Fruit fly (Drosophila melanogaster): ENCODE data around the gene Fcp3C.

DNA sequence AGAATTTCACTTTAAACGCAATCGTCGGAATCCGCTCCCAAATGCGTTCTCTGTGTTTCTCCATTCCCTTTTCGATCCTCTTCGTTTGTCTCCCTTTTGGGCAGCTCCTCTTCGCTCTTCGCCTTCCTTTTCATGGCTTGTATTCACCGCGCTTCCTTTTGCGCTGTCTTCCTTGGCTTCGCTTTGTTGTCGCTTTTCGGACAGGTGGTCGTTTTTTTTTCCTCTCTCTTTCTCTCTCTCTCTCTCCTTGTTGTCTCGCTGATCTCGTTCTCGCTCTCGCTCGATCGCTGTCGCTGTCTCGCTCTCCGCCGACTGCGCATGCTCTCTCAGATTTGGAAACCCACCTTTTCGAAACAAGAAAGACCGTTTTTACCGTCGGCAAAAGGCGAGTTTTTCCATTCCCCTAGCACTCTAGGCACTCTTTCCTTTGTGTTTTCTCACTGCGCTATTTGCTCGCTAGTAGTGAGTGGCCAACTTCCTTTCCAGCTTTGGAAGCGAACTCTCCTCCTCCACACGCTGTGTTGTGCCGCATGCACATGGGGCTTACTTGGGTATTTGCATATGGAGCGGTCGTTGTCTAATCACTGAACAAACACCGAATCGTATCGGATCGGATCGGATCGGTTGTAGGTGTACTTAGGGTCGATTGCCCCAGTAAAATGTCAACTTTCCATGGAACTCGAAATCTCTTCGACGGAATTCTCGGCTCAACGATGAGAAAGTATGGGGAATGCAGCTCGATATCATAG lies 37.8 kb downstream of the Fcp3C start:
- no peak for TF ChIP-seq ttk (optimal IDR thresholded peaks at IDR 0.05)
- no peak for TF ChIP-seq psq (optimal IDR thresholded peaks at IDR 0.05)
- no peak for TF ChIP-seq Myc (optimal IDR thresholded peaks at IDR 0.05)

Data from Kc167 (cell line).